Worm (Caenorhabditis elegans) whole organism, L4 larva: ENCODE results near the gene glr-7.

Experiments used
- D1046.2 ChIP-seq: fragments of 200-800 bp; sonication (Bioruptor generic); IDR thresholded peaks from 2 replicates; pipeline ENCODE4 v1.3.6; 2022; ENCODE audit warnings: missing genetic modification characterization, missing compliant biosample characterization
- F10B5.3 ChIP-seq: sonication (generic microtip); optimal IDR thresholded peaks from 2 replicates; lab custom pipeline; 2016; ENCODE audit warnings: mild to moderate bottlenecking, missing genetic modification characterization, missing compliant biosample characterization
- F37D6.2 ChIP-seq: sonication (generic microtip); optimal IDR thresholded peaks from 2 replicates; lab custom pipeline; 2016; ENCODE audit warnings: mild to moderate bottlenecking, missing genetic modification characterization, missing compliant biosample characterization
- R02D3.7 ChIP-seq: fragments of 150-350 bp; sonication (generic microtip); optimal IDR thresholded peaks from 3 replicates; lab custom pipeline; 2014; ENCODE audit warnings: missing biosample characterization, missing genetic modification characterization
- T20F7.1 ChIP-seq: fragments of 200-800 bp; sonication (Bioruptor generic); optimal IDR thresholded peaks from 2 replicates; lab custom pipeline; 2018; ENCODE audit warnings: mild to moderate bottlenecking, missing genetic modification characterization, missing compliant biosample characterization
- Y75B8A.6 ChIP-seq: fragments of 200-800 bp; sonication (Bioruptor generic); IDR thresholded peaks from 2 replicates; pipeline ENCODE4 v1.3.6; 2022; ENCODE audit warnings: missing genetic modification reagents, missing genetic modification characterization, missing compliant biosample characterization
- ZK546.5 ChIP-seq, 2 experiments: sonication (generic microtip); optimal IDR thresholded peaks; 2 replicates each; lab custom pipeline; 2017; ENCODE audit warnings: missing biosample characterization in 2 of 2, missing genetic modification characterization in 2 of 2
- aha-1 ChIP-seq: fragments of 150-350 bp; peaks from one replicate; lab custom pipeline; 2014; ENCODE audit warnings: missing biosample characterization, missing genetic modification characterization
- attf-4 ChIP-seq: sonication (generic microtip); optimal IDR thresholded peaks from 3 replicates; lab custom pipeline; 2017; ENCODE audit warnings: missing biosample characterization, missing genetic modification characterization
- ceh-20 ChIP-seq: fragments of 200-800 bp; sonication (Bioruptor generic); IDR thresholded peaks from 2 replicates; pipeline ENCODE4 v1.3.6; 2022; ENCODE audit warnings: missing genetic modification reagents, missing genetic modification characterization, missing compliant biosample characterization
- ceh-32 ChIP-seq: sonication (generic microtip); optimal IDR thresholded peaks from 2 replicates; lab custom pipeline; 2016; ENCODE audit warnings: mild to moderate bottlenecking, missing genetic modification characterization, missing compliant biosample characterization; ENCODE audit not compliant: poor library complexity
- daf-16 ChIP-seq, 3 experiments: sonication (generic microtip); optimal IDR thresholded peaks; 2 replicates each; lab custom pipeline; 2016 to 2017; ENCODE audit warnings: missing genetic modification characterization in 3 of 3, missing genetic modification reagents in 3 of 3, mild to moderate bottlenecking in 2 of 3, missing compliant biosample characterization in 2 of 3, missing biosample characterization in 1 of 3, moderate library complexity in 1 of 3
- dmd-6 ChIP-seq: fragments of 200-800 bp; sonication (Bioruptor generic); IDR thresholded peaks from 2 replicates; pipeline ENCODE4 v1.3.6; 2022; ENCODE audit warnings: missing genetic modification reagents, missing genetic modification characterization, missing compliant biosample characterization
- dmd-8 ChIP-seq: fragments of 200-800 bp; sonication (Bioruptor generic); IDR thresholded peaks from 2 replicates; pipeline ENCODE4 v1.3.6; 2022; ENCODE audit warnings: missing genetic modification characterization, missing compliant biosample characterization
- dmd-9 ChIP-seq: fragments of 200-800 bp; sonication (Bioruptor generic); IDR thresholded peaks from 2 replicates; pipeline ENCODE4 v1.3.6; 2022; ENCODE audit warnings: missing genetic modification reagents, missing genetic modification characterization, missing compliant biosample characterization
- duxl-1 ChIP-seq: sonication (generic microtip); optimal IDR thresholded peaks from 2 replicates; lab custom pipeline; 2016; ENCODE audit warnings: mild to moderate bottlenecking, missing genetic modification characterization, moderate library complexity, missing compliant biosample characterization; ENCODE audit not compliant: poor library complexity
- gei-8 ChIP-seq: fragments of 200-800 bp; sonication (Bioruptor generic); optimal IDR thresholded peaks from 2 replicates; lab custom pipeline; 2018; ENCODE audit warnings: mild to moderate bottlenecking, missing genetic modification characterization, missing compliant biosample characterization
- hlh-11 ChIP-seq: fragments of 200-800 bp; sonication (Bioruptor generic); optimal IDR thresholded peaks from 2 replicates; lab custom pipeline; 2018; ENCODE audit warnings: mild to moderate bottlenecking, missing genetic modification characterization, missing compliant biosample characterization
- jun-1 ChIP-seq: fragments of 150-350 bp; optimal IDR thresholded peaks from 2 replicates; lab custom pipeline; 2014; ENCODE audit warnings: missing biosample characterization, missing genetic modification reagents, missing genetic modification characterization
- lim-7 ChIP-seq: fragments of 200-800 bp; sonication (Bioruptor generic); IDR thresholded peaks from 2 replicates; pipeline ENCODE4 v1.3.6; 2022; ENCODE audit warnings: missing genetic modification characterization, missing compliant biosample characterization
- lin-13 ChIP-seq: fragments of 150-350 bp; optimal IDR thresholded peaks from 2 replicates; lab custom pipeline; 2014; ENCODE audit warnings: missing biosample characterization, missing genetic modification reagents, missing genetic modification characterization
- lin-15B ChIP-seq: fragments of 150-350 bp; sonication (generic microtip); optimal IDR thresholded peaks from 3 replicates; lab custom pipeline; 2014; ENCODE audit warnings: missing biosample characterization, missing genetic modification characterization
- lir-3 ChIP-seq: sonication (generic microtip); optimal IDR thresholded peaks from 2 replicates; lab custom pipeline; 2016; ENCODE audit warnings: mild to moderate bottlenecking, missing genetic modification characterization, missing compliant biosample characterization
- mep-1 ChIP-seq: fragments of 150-350 bp; sonication (generic microtip); optimal IDR thresholded peaks from 3 replicates; lab custom pipeline; 2014; ENCODE audit warnings: missing biosample characterization, missing genetic modification characterization
- mxl-2 ChIP-seq: fragments of 200-800 bp; sonication (Bioruptor generic); conservative IDR thresholded peaks from 2 replicates; pipeline ENCODE4 v1.3.6; 2022; ENCODE audit warnings: missing genetic modification reagents, missing genetic modification characterization, missing compliant biosample characterization
- nhr-102 ChIP-seq: sonication (generic microtip); optimal IDR thresholded peaks from 2 replicates; lab custom pipeline; 2016; ENCODE audit warnings: mild to moderate bottlenecking, missing genetic modification characterization, moderate library complexity, missing compliant biosample characterization
- nhr-28 ChIP-seq: fragments of 150-350 bp; optimal IDR thresholded peaks from 2 replicates; lab custom pipeline; 2014; ENCODE audit warnings: missing biosample characterization, missing genetic modification characterization
- nhr-42 ChIP-seq: fragments of 200-800 bp; sonication (Bioruptor generic); IDR thresholded peaks from 2 replicates; pipeline ENCODE4 v1.3.6; 2022; ENCODE audit warnings: missing genetic modification characterization, missing compliant biosample characterization
- nhr-48 ChIP-seq: sonication (generic microtip); optimal IDR thresholded peaks from 2 replicates; lab custom pipeline; 2016; ENCODE audit warnings: mild to moderate bottlenecking, missing genetic modification characterization, missing compliant biosample characterization
- pha-4 ChIP-seq, 2 experiments: fragments of 150-350 bp in 1 of 2; fragments of 200-800 bp in 1 of 2; sonication (Bioruptor generic) in 1 of 2; IDR thresholded peaks in 1 of 2; optimal IDR thresholded peaks in 1 of 2; 2 replicates each; pipeline versions ENCODE4 v1.3.6 to Lab custom; 2014 to 2022; ENCODE audit warnings: missing genetic modification characterization in 2 of 2, missing genetic modification reagents in 2 of 2, missing biosample characterization in 1 of 2, missing compliant biosample characterization in 1 of 2
- php-3 ChIP-seq: fragments of 200-800 bp; sonication (Bioruptor generic); IDR thresholded peaks from 2 replicates; pipeline ENCODE4 v1.3.6; 2022; ENCODE audit warnings: missing genetic modification reagents, missing genetic modification characterization, missing compliant biosample characterization
- pqm-1 ChIP-seq: sonication (generic microtip); optimal IDR thresholded peaks from 2 replicates; lab custom pipeline; 2017; ENCODE audit warnings: missing biosample characterization, missing genetic modification characterization
- saeg-2 ChIP-seq: fragments of 200-800 bp; sonication (Bioruptor generic); IDR thresholded peaks from 2 replicates; pipeline ENCODE4 v1.3.6; 2022; ENCODE audit warnings: missing genetic modification reagents, missing genetic modification characterization, missing compliant biosample characterization
- snpc-1.2 ChIP-seq: fragments of 200-800 bp; sonication (Bioruptor generic); IDR thresholded peaks from 2 replicates; pipeline ENCODE4 v1.3.6; 2022; ENCODE audit warnings: missing genetic modification reagents, missing genetic modification characterization, missing compliant biosample characterization
- spr-3 ChIP-seq: fragments of 200-800 bp; sonication (Bioruptor generic); optimal IDR thresholded peaks from 2 replicates; lab custom pipeline; 2018; ENCODE audit warnings: mild to moderate bottlenecking, missing genetic modification characterization, missing compliant biosample characterization
- tag-97 ChIP-seq: fragments of 200-800 bp; sonication (Bioruptor generic); IDR thresholded peaks from 2 replicates; pipeline ENCODE4 v1.3.6; 2022; ENCODE audit warnings: missing genetic modification characterization, missing compliant biosample characterization
- tra-1 ChIP-seq: fragments of 200-800 bp; sonication (Bioruptor generic); IDR thresholded peaks from 2 replicates; pipeline ENCODE4 v1.3.6; 2022; ENCODE audit warnings: missing genetic modification reagents, missing genetic modification characterization, missing compliant biosample characterization
- unc-130 ChIP-seq: sonication (generic microtip); optimal IDR thresholded peaks from 2 replicates; lab custom pipeline; 2016; ENCODE audit warnings: missing genetic modification reagents, missing genetic modification characterization, missing compliant biosample characterization
- unc-62 ChIP-seq, 3 experiments: fragments of 150-350 bp in 1 of 3; sonication (generic microtip); optimal IDR thresholded peaks in 2 of 3; peaks in 1 of 3; 1 replicate in 1 of 3; 2 replicates in 2 of 3; lab custom pipeline; 2014 to 2017; ENCODE audit warnings: missing biosample characterization in 3 of 3, missing genetic modification characterization in 3 of 3, missing genetic modification reagents in 3 of 3, missing genotype in 1 of 3
- zfp-3 ChIP-seq: fragments of 200-800 bp; sonication (Bioruptor generic); conservative IDR thresholded peaks from 2 replicates; pipeline ENCODE4 v1.3.6; 2022; ENCODE audit warnings: missing genetic modification reagents, missing genetic modification characterization, missing compliant biosample characterization
- ztf-11 ChIP-seq: fragments of 150-350 bp; optimal IDR thresholded peaks from 2 replicates; lab custom pipeline; 2014; ENCODE audit warnings: missing biosample characterization, missing genetic modification characterization
- ztf-7 ChIP-seq: fragments of 150-350 bp; optimal IDR thresholded peaks from 2 replicates; lab custom pipeline; 2014; ENCODE audit warnings: missing biosample characterization, missing genetic modification characterization

Gene glr-7

ce11 chrX:2422123-2422522, 2.4 kb upstream of the glr-7 start:
- peak; percentile 11; the same call in 1 of the 2 replicates for TF ChIP-seq php-3
- no peak for TF ChIP-seq ztf-7 (tag; lab: Kevin White, UChicago)
- no peak for TF ChIP-seq R02D3.7 (tag; lab: Kevin White, UChicago)
- TF ChIP-seq saeg-2 (GFP tag; lab: Robert Waterston, UW) = no peak
- no peak for TF ChIP-seq nhr-28
- TF ChIP-seq dmd-6 (GFP tag; lab: Robert Waterston, UW) = peak; percentile 96
- peak; percentile 60 for TF ChIP-seq hlh-11 (tag; lab: Kevin White, UChicago)
- no peak for TF ChIP-seq snpc-1.2 (GFP tag; lab: Robert Waterston, UW)
- peak; percentile 90 for TF ChIP-seq tra-1 (GFP tag; lab: Robert Waterston, UW)
- peak in 1 of 2 experiments; percentile 38 for TF ChIP-seq daf-16 (GFP tag; optimal IDR thresholded peaks at IDR 0.05; lab: Kevin White, UChicago)
- TF ChIP-seq daf-16 (tag; optimal IDR thresholded peaks at IDR 0.05; lab: Kevin White, UChicago) = no peak
- TF ChIP-seq F10B5.3 (tag; lab: Kevin White, UChicago) = no peak
- no peak for TF ChIP-seq ZK546.5 (tag; optimal IDR thresholded peaks at IDR 0.05; lab: Kevin White, UChicago)
- no peak for TF ChIP-seq dmd-8 (GFP tag; lab: Robert Waterston, UW)
- TF ChIP-seq ztf-11 (tag; lab: Kevin White, UChicago) = no peak
- TF ChIP-seq nhr-48 = peak; percentile 60
- TF ChIP-seq aha-1 = peak; percentile 16
- TF ChIP-seq duxl-1 (tag; lab: Kevin White, UChicago) = no peak
- TF ChIP-seq T20F7.1 (GFP tag; lab: Kevin White, UChicago) = no peak
- no peak for TF ChIP-seq ceh-20 (GFP tag; lab: Robert Waterston, UW)

- TF ChIP-seq D1046.2 (GFP tag; lab: Robert Waterston, UW) (no peak), lin-15B (no peak)
Observed at ce11 chrX:2413277-2413676, 6.4 kb downstream of the glr-7 start, which contains the start of gene hlh-15. Gene hlh-15 (minus strand): TSS chrX:2413377.

- no peak for TF ChIP-seq unc-130
- peak; percentile 38 for TF ChIP-seq nhr-28
- 0 out of 2 replicates have a peak, but pooled peaks have one; percentile 39 for TF ChIP-seq ceh-20 (GFP tag; lab: Robert Waterston, UW)
- no peak for TF ChIP-seq attf-4 (tag; lab: Kevin White, UChicago)
- no peak for TF ChIP-seq lin-15B
- no peak for TF ChIP-seq dmd-8 (GFP tag; lab: Robert Waterston, UW)
- TF ChIP-seq lim-7 (GFP tag; lab: Robert Waterston, UW) = no peak
- no peak for TF ChIP-seq Y75B8A.6
- no peak for TF ChIP-seq duxl-1 (tag; lab: Kevin White, UChicago)
- no peak for TF ChIP-seq zfp-3 (GFP tag; lab: Robert Waterston, UW)
- TF ChIP-seq php-3 = peak; percentile 53; the same call in 1 of the 2 replicates
- TF ChIP-seq mxl-2 (GFP tag; lab: Robert Waterston, UW) = no peak
- no peak for TF ChIP-seq F10B5.3 (tag; lab: Kevin White, UChicago)
- TF ChIP-seq hlh-11 (tag; lab: Kevin White, UChicago) = peak; percentile 51
- no peak for TF ChIP-seq daf-16 (GFP tag; optimal IDR thresholded peaks at IDR 0.05; lab: Kevin White, UChicago)
- TF ChIP-seq daf-16 (tag; optimal IDR thresholded peaks at IDR 0.05; lab: Kevin White, UChicago) = peak; percentile 49
- no peak for TF ChIP-seq nhr-102
- no peak for TF ChIP-seq gei-8 (GFP tag; lab: Kevin White, UChicago)
- no peak for TF ChIP-seq F37D6.2 (tag; lab: Kevin White, UChicago)
- no peak for TF ChIP-seq ztf-7 (tag; lab: Kevin White, UChicago)
- TF ChIP-seq dmd-6 (GFP tag; lab: Robert Waterston, UW) = peak; percentile 84
- TF ChIP-seq D1046.2 (GFP tag; lab: Robert Waterston, UW) = no peak
- TF ChIP-seq aha-1 = peak; percentile 68
- TF ChIP-seq spr-3 (GFP tag; lab: Kevin White, UChicago) = no peak
- peak; percentile 49 for TF ChIP-seq pqm-1
Observed at ce11 chrX:2410978-2411377, 8.7 kb downstream of the glr-7 start.

- TF ChIP-seq mep-1 (tag; lab: Kevin White, UChicago) (no peak), nhr-42 (GFP tag; lab: Robert Waterston, UW) (no peak), lir-3 (tag; lab: Kevin White, UChicago) (no peak), unc-62 (GFP tag; optimal IDR thresholded peaks at IDR 0.05 in 1 of 2; lab: Kevin White, UChicago) (no peak), unc-62 (tag; optimal IDR thresholded peaks at IDR 0.05; lab: Kevin White, UChicago) (no peak), tag-97 (no peak), unc-130 (no peak), saeg-2 (GFP tag; lab: Robert Waterston, UW) (no peak), pha-4 (GFP tag; IDR thresholded peaks at IDR 0.05; lab: Robert Waterston, UW) (no peak), pha-4 (tag; optimal IDR thresholded peaks at IDR 0.05; lab: Kevin White, UChicago) (no peak), daf-16 (GFP tag; optimal IDR thresholded peaks at IDR 0.05; lab: Kevin White, UChicago) (no peak), daf-16 (tag; optimal IDR thresholded peaks at IDR 0.05; lab: Kevin White, UChicago) (peak; percentile 6), ceh-32 (tag; lab: Kevin White, UChicago) (no peak), dmd-9 (GFP tag; lab: Robert Waterston, UW) (no peak), lin-13 (GFP tag; lab: Kevin White, UChicago) (no peak), jun-1 (tag; lab: Kevin White, UChicago) (no peak), F37D6.2 (tag; lab: Kevin White, UChicago) (no peak), gei-8 (GFP tag; lab: Kevin White, UChicago) (no peak)
Observed at ce11 chrX:2409243-2409741, 10.4 kb downstream of the glr-7 start, which contains the start of the genes C43H6.12 and trpp-12. Gene C43H6.12 (plus strand): TSS chrX:2409607. Gene trpp-12 (plus strand): TSS chrX:2409691.
